Worm (Caenorhabditis elegans) whole organism, midembryonic: Measurements from ENCODE around the gene cyp-33C5.

Experiments
- flt-1 ChIP-seq: fragments of 200-800 bp; sonication (Bioruptor generic); IDR thresholded peaks from 2 replicates; pipeline ENCODE4 v1.3.6; 2022; ENCODE audit warnings: missing genetic modification characterization, missing compliant biosample characterization
- klf-2 ChIP-seq: fragments of 200-800 bp; sonication (Bioruptor generic); conservative IDR thresholded peaks from 2 replicates; pipeline ENCODE4 v1.3.6; 2022; ENCODE audit warnings: missing genetic modification reagents, missing genetic modification characterization, missing compliant biosample characterization
- tab-1 ChIP-seq: fragments of 200-800 bp; sonication (Bioruptor generic); IDR thresholded peaks from 2 replicates; pipeline ENCODE4 v1.3.6; 2022; ENCODE audit warnings: missing genetic modification characterization, missing compliant biosample characterization
- ztf-23 ChIP-seq: fragments of 200-800 bp; sonication (Bioruptor generic); IDR thresholded peaks from 2 replicates; pipeline ENCODE4 v1.3.6; 2022; ENCODE audit warnings: missing genetic modification reagents, missing genetic modification characterization, missing compliant biosample characterization
- ztf-29 ChIP-seq: fragments of 200-800 bp; sonication (Bioruptor generic); IDR thresholded peaks from 2 replicates; pipeline ENCODE4 v1.3.6; 2022; ENCODE audit warnings: missing genetic modification reagents, missing genetic modification characterization, missing compliant biosample characterization

DNA sequence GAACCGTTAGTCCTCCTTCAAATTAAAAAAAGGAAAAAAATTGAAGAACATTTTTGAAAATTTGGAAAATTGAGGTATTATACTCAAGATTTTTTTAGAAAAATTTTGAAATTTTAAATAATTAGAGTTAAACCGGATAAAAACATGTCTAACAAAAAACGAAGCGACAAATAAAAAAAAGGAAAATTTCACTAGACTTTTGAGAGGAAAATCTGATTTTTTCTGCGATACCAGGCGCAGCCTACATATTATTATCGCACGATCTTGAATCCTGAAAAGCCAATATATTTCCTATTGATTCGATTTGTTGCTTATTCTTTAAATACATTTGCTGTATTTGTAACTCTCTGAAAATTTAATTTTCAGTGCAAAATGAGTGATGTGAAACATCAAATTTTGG, 29.5 kb upstream of the cyp-33C5 start, which contains the start of gene nstp-8:
- TF ChIP-seq klf-2 (GFP tag; lab: Robert Waterston, UW) (no peak), tab-1 (GFP tag; lab: Robert Waterston, UW) (no peak), ztf-23 (GFP tag; lab: Robert Waterston, UW) (no peak), flt-1 (GFP tag; lab: Robert Waterston, UW) (no peak), ztf-29 (GFP tag; lab: Robert Waterston, UW) (no peak)
